Worm (Caenorhabditis elegans) whole organism, L1 larva: ENCODE measurements around the gene Y66D12A.19.

ENCODE experiments used
- C04F5.9 ChIP-seq: sonication (generic microtip); optimal IDR thresholded peaks from 2 replicates; lab custom pipeline; 2016; ENCODE audit warnings: missing genetic modification characterization, missing compliant biosample characterization
- C16A3.4 ChIP-seq: fragments of 150-350 bp; optimal IDR thresholded peaks from 2 replicates; lab custom pipeline; 2014; ENCODE audit warnings: missing biosample characterization, missing genetic modification characterization
- C34B4.2 ChIP-seq: sonication (generic microtip); optimal IDR thresholded peaks from 2 replicates; lab custom pipeline; 2017; ENCODE audit warnings: mild to moderate bottlenecking, missing genetic modification characterization, missing compliant biosample characterization
- F16B12.6 ChIP-seq: fragments of 150-350 bp; optimal IDR thresholded peaks from 2 replicates; lab custom pipeline; 2014; ENCODE audit warnings: missing biosample characterization, missing genetic modification characterization
- Y116A8C.19 ChIP-seq: sonication (generic microtip); optimal IDR thresholded peaks from 2 replicates; lab custom pipeline; 2016; ENCODE audit warnings: missing compliant biosample characterization, missing genetic modification characterization, borderline replicate concordance
- aha-1 ChIP-seq: fragments of 150-350 bp; optimal IDR thresholded peaks from 2 replicates; lab custom pipeline; 2014; ENCODE audit warnings: missing biosample characterization, missing genetic modification characterization
- alr-1 ChIP-seq: fragments of 200-800 bp; sonication (Bioruptor generic); optimal IDR thresholded peaks from 2 replicates; lab custom pipeline; 2018; ENCODE audit warnings: borderline replicate concordance, mild to moderate bottlenecking, missing genetic modification characterization, missing compliant biosample characterization
- blmp-1 ChIP-seq: fragments of 150-350 bp; optimal IDR thresholded peaks from 2 replicates; lab custom pipeline; 2014; ENCODE audit warnings: missing biosample characterization, missing genetic modification characterization
- ceh-8 ChIP-seq: fragments of 200-800 bp; sonication (Bioruptor generic); optimal IDR thresholded peaks from 2 replicates; lab custom pipeline; 2018; ENCODE audit warnings: mild to moderate bottlenecking, missing genetic modification characterization, moderate library complexity, missing compliant biosample characterization
- ceh-90 ChIP-seq: sonication (generic microtip); optimal IDR thresholded peaks from 2 replicates; lab custom pipeline; 2016; ENCODE audit warnings: missing genetic modification characterization, missing compliant biosample characterization
- dpl-1 ChIP-seq, 3 experiments: fragments of 150-350 bp in 2 of 3; sonication (generic microtip) in 1 of 3; optimal IDR thresholded peaks; 2 replicates each; lab custom pipeline; 2014 to 2017; ENCODE audit warnings: missing biosample characterization in 3 of 3, missing genetic modification characterization in 3 of 3, missing genetic modification reagents in 3 of 3
- dsc-1 ChIP-seq: sonication (generic microtip); optimal IDR thresholded peaks from 2 replicates; lab custom pipeline; 2016; ENCODE audit warnings: mild to moderate bottlenecking, missing genetic modification characterization, missing compliant biosample characterization
- efl-1 ChIP-seq, 4 experiments: fragments of 150-350 bp; optimal IDR thresholded peaks in 3 of 4; peaks in 1 of 4; 1 replicate in 1 of 4; 2 replicates in 3 of 4; lab custom pipeline; 2014; ENCODE audit warnings: missing biosample characterization in 2 of 4, missing genetic modification characterization in 2 of 4, missing genetic modification reagents in 2 of 4
- egl-13 ChIP-seq: sonication (generic microtip); optimal IDR thresholded peaks from 2 replicates; lab custom pipeline; 2016; ENCODE audit warnings: missing genotype, missing genetic modification reagents, missing genetic modification characterization, missing compliant biosample characterization
- grh-1 ChIP-seq: fragments of 200-800 bp; sonication (Bioruptor generic); IDR thresholded peaks from 2 replicates; pipeline ENCODE4 v1.3.6; 2022; ENCODE audit warnings: missing genetic modification reagents, missing genetic modification characterization, missing compliant biosample characterization
- hlh-4 ChIP-seq: sonication (generic microtip); optimal IDR thresholded peaks from 2 replicates; lab custom pipeline; 2016; ENCODE audit warnings: mild to moderate bottlenecking, missing genetic modification characterization, missing compliant biosample characterization
- irx-1 ChIP-seq: sonication (generic microtip); optimal IDR thresholded peaks from 2 replicates; lab custom pipeline; 2016; ENCODE audit warnings: missing genetic modification characterization, missing compliant biosample characterization
- jun-1 ChIP-seq: fragments of 150-350 bp; optimal IDR thresholded peaks from 2 replicates; lab custom pipeline; 2014; ENCODE audit warnings: missing biosample characterization, missing genetic modification reagents, missing genetic modification characterization
- lin-13 ChIP-seq: fragments of 150-350 bp; optimal IDR thresholded peaks from 2 replicates; lab custom pipeline; 2014; ENCODE audit warnings: missing biosample characterization, missing genetic modification reagents, missing genetic modification characterization
- lin-15B ChIP-seq: fragments of 150-350 bp; sonication (generic microtip); optimal IDR thresholded peaks from 3 replicates; lab custom pipeline; 2014; ENCODE audit warnings: missing biosample characterization, missing genetic modification characterization
- lin-35 ChIP-seq, 2 experiments: fragments of 150-350 bp; optimal IDR thresholded peaks; 2 replicates each; lab custom pipeline; 2014; ENCODE audit warnings: missing biosample characterization in 2 of 2, missing genetic modification characterization in 2 of 2, missing genetic modification reagents in 2 of 2
- mef-2 ChIP-seq: fragments of 150-350 bp; optimal IDR thresholded peaks from 2 replicates; lab custom pipeline; 2014; ENCODE audit warnings: missing biosample characterization, missing genetic modification characterization
- mep-1 ChIP-seq: fragments of 150-350 bp; optimal IDR thresholded peaks from 2 replicates; lab custom pipeline; 2014; ENCODE audit warnings: missing biosample characterization, missing genetic modification characterization
- nhr-12 ChIP-seq: sonication (generic microtip); optimal IDR thresholded peaks from 2 replicates; lab custom pipeline; 2017; ENCODE audit warnings: missing biosample characterization, missing genetic modification characterization
- nhr-20 ChIP-seq: sonication (generic microtip); optimal IDR thresholded peaks from 2 replicates; lab custom pipeline; 2016; ENCODE audit warnings: mild to moderate bottlenecking, missing genetic modification characterization, missing compliant biosample characterization
- nhr-237 ChIP-seq: fragments of 150-350 bp; optimal IDR thresholded peaks from 2 replicates; lab custom pipeline; 2014; ENCODE audit warnings: missing biosample characterization, missing genetic modification characterization
- nhr-84 ChIP-seq: sonication (generic microtip); optimal IDR thresholded peaks from 2 replicates; lab custom pipeline; 2017; ENCODE audit warnings: missing biosample characterization, missing genetic modification characterization
- pqm-1 ChIP-seq: sonication (generic microtip); optimal IDR thresholded peaks from 3 replicates; lab custom pipeline; 2017; ENCODE audit warnings: missing biosample characterization, missing genetic modification characterization
- skn-1 ChIP-seq: fragments of 150-350 bp; optimal IDR thresholded peaks from 2 replicates; lab custom pipeline; 2014; ENCODE audit warnings: missing biosample characterization, missing genetic modification characterization
- snu-23 ChIP-seq: sonication (generic microtip); optimal IDR thresholded peaks from 2 replicates; lab custom pipeline; 2016; ENCODE audit warnings: missing genetic modification characterization, missing compliant biosample characterization
- tbx-2 ChIP-seq: sonication (generic microtip); optimal IDR thresholded peaks from 2 replicates; lab custom pipeline; 2016; ENCODE audit warnings: missing genetic modification characterization, missing compliant biosample characterization
- unc-86 ChIP-seq: sonication (generic microtip); optimal IDR thresholded peaks from 2 replicates; lab custom pipeline; 2016; ENCODE audit warnings: missing genetic modification characterization, missing compliant biosample characterization
- xbp-1 ChIP-seq: sonication (generic microtip); optimal IDR thresholded peaks from 2 replicates; lab custom pipeline; 2016; ENCODE audit warnings: missing genetic modification characterization, missing compliant biosample characterization
- zag-1 ChIP-seq: fragments of 150-350 bp; optimal IDR thresholded peaks from 2 replicates; lab custom pipeline; 2014; ENCODE audit warnings: missing biosample characterization, missing genetic modification characterization
- ztf-11 ChIP-seq, 2 experiments: sonication (generic microtip); optimal IDR thresholded peaks; 2 replicates each; lab custom pipeline; 2016 to 2017; ENCODE audit warnings: missing genetic modification characterization in 2 of 2, missing biosample characterization in 1 of 2, missing compliant biosample characterization in 1 of 2

Gene Y66D12A.19

ce11 chrIII:11505213-11505612 lies 3.7 kb upstream of the Y66D12A.19 start, which contains the start of the genes Y66D12A.21 and spe-6 (continued):
- no peak for TF ChIP-seq Y116A8C.19
- TF ChIP-seq blmp-1 (tag; lab: Kevin White, UChicago) = peak; percentile 30
- TF ChIP-seq jun-1 = no peak
- no peak for TF ChIP-seq nhr-237 (tag; lab: Kevin White, UChicago)
- no peak for TF ChIP-seq hlh-4 (tag; lab: Kevin White, UChicago)
- TF ChIP-seq lin-13 (GFP tag; lab: Kevin White, UChicago) = no peak
- no peak for TF ChIP-seq ztf-11 (tag; optimal IDR thresholded peaks at IDR 0.05; lab: Kevin White, UChicago)
- TF ChIP-seq nhr-20 = no peak
- no peak for TF ChIP-seq nhr-84 (tag; lab: Kevin White, UChicago)
- TF ChIP-seq efl-1 (optimal IDR thresholded peaks at IDR 0.05; lab: Kevin White, UChicago) = peak; percentile 57 to 70
- peak; percentile 54 to 91 for TF ChIP-seq efl-1 (GFP tag; optimal IDR thresholded peaks at IDR 0.05 in 1 of 2; lab: Kevin White, UChicago)
- no peak for TF ChIP-seq pqm-1

DNA sequence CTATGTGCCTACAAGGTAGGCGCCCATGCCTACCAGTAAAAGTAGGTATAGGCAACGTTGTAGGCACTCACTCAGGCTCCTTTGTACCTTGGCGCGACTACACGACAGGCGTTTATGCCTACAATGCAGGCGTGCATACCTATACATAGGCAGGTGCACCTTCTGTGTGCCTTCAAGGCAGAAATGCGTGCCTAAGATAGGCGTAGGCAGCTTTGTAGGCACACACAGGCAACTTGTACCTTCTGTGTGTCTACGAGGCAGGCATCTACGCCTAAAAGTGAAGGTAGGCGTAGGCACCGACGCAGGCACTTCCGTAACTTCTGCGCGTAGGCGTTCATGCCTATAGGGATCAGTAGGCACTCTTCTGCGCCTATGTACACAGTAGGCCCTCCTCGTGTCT lies 3.3 kb upstream of the Y66D12A.19 start:
- TF ChIP-seq aha-1 (tag; lab: Kevin White, UChicago) (no peak), C04F5.9 (tag; lab: Kevin White, UChicago) (no peak), alr-1 (tag; lab: Kevin White, UChicago) (peak; percentile 95)

DNA sequence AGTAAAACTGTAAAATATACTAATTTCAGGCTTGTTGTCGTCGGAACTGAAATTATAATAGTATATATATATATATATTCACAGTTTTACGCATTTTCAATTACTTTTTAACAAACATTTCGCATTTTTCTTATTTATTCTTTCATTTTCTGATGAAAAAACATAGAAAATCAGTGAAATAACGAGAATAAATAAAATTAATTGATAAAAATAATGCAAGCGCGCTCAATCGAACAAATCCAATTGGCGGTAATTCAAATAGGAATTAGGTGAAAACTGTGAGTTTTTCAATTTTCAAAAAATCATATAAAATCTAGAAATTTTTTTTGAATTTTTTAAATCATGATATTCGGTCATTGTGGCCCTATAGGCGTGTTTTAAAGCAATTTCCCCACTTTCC lies 1.2 kb downstream of the Y66D12A.19 start:
- TF ChIP-seq efl-1 (optimal IDR thresholded peaks at IDR 0.05; lab: Kevin White, UChicago) = peak in 1 of 2 experiments; percentile 32
- TF ChIP-seq efl-1 (GFP tag; optimal IDR thresholded peaks at IDR 0.05 in 1 of 2; lab: Kevin White, UChicago) = peak; percentile 10 to 92
- no peak for TF ChIP-seq skn-1 (tag; lab: Kevin White, UChicago)
- peak in 1 of 3 experiments; percentile 26 for TF ChIP-seq dpl-1 (GFP tag; optimal IDR thresholded peaks at IDR 0.05; lab: Kevin White, UChicago)

DNA sequence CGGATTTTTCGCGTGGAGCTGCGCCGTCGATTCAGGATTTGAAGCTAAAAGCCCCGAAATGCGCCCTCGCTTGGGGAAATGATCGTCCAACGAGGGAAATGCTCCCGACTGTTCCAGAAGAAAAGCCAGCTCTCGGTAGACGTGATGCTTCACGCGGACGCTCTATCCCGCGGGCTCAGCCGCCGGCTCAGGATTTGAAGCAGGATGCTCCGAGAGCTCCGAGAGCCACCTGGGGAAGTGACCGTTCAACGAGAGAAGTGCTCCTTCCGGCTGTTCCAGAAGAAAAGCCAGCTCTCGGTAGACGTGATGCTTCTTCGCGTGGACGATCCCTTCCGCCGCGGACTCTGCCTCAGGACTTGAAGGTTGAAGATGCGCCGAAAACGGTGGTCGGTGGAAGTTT lies 1.9 kb downstream of the Y66D12A.19 start:
- TF ChIP-seq C34B4.2 (tag; lab: Kevin White, UChicago) (no peak), ceh-8 (GFP tag; lab: Kevin White, UChicago) (peak; percentile 19), dsc-1 (tag; lab: Kevin White, UChicago) (no peak), efl-1 (optimal IDR thresholded peaks at IDR 0.05; lab: Kevin White, UChicago) (no peak), efl-1 (GFP tag; optimal IDR thresholded peaks at IDR 0.05 in 1 of 2; lab: Kevin White, UChicago) (peak in 1 of 2 experiments; percentile 57), lin-15B (no peak)
- TF ChIP-seq, all 84 proteins: peak for 2

DNA sequence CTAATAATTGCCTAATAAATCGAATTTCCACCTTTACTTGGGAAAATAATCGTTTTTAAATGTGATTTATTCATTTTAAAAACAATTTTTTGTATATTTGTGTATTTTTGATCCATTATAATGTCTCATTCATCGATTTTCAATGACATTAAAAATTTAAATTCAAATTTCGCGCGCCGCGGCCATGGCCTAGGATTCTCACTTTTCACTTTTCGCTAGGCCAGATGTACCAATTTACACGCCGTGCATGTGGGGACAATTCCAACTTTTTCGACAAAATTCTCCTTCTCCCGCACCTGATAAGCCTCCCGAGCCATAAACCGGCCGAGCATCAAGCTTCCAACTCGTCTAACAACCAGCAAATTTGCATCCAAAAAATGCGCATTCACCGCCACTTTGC lies 6.3 kb downstream of the Y66D12A.19 start:
- peak in 1 of 2 experiments; percentile 66 for TF ChIP-seq efl-1 (optimal IDR thresholded peaks at IDR 0.05; lab: Kevin White, UChicago)
- peak; percentile 24 to 73 for TF ChIP-seq efl-1 (GFP tag; optimal IDR thresholded peaks at IDR 0.05 in 1 of 2; lab: Kevin White, UChicago)
- peak in 1 of 3 experiments; percentile 12 for TF ChIP-seq dpl-1 (GFP tag; optimal IDR thresholded peaks at IDR 0.05; lab: Kevin White, UChicago)

ce11 chrIII:11523504-11524025 lies 14.7 kb downstream of the Y66D12A.19 start, which contains the start of the genes Y66D12A.16 and such-1:
TSS of gene Y66D12A.16 (plus strand) at chrIII:11523554.
TSS of gene such-1 (minus strand) at chrIII:11523759.
- TF ChIP-seq dpl-1 (GFP tag; optimal IDR thresholded peaks at IDR 0.05; lab: Kevin White, UChicago) (peak; percentile 21 to 47 (median 43)), zag-1 (tag; lab: Kevin White, UChicago) (no peak), nhr-12 (tag; lab: Kevin White, UChicago) (no peak)

ce11 chrIII:11524073-11524472 lies 15.2 kb downstream of the Y66D12A.19 start:
- no peak for TF ChIP-seq lin-13 (GFP tag; lab: Kevin White, UChicago)
- TF ChIP-seq, all 84 proteins: peak for 0

ce11 chrIII:11526396-11526795 lies 17.5 kb downstream of the Y66D12A.19 start, which contains the start of gene xpb-1:
TSS of gene xpb-1 (plus strand) at chrIII:11526657.
- TF ChIP-seq dsc-1 (tag; lab: Kevin White, UChicago) (peak; percentile 8), dpl-1 (GFP tag; optimal IDR thresholded peaks at IDR 0.05; lab: Kevin White, UChicago) (peak; percentile 21 to 60 (median 45)), C16A3.4 (peak; percentile 8), C34B4.2 (tag; lab: Kevin White, UChicago) (no peak), C04F5.9 (tag; lab: Kevin White, UChicago) (peak; percentile 5), snu-23 (GFP tag; lab: Kevin White, UChicago) (no peak), lin-35 (GFP tag; optimal IDR thresholded peaks at IDR 0.05; lab: Kevin White, UChicago) (peak; percentile 36 to 58), xbp-1 (no peak), F16B12.6 (tag; lab: Kevin White, UChicago) (peak; percentile 83), grh-1 (GFP tag; lab: Robert Waterston, UW) (no peak), efl-1 (optimal IDR thresholded peaks at IDR 0.05; lab: Kevin White, UChicago) (peak; percentile 32 to 59), efl-1 (GFP tag; optimal IDR thresholded peaks at IDR 0.05 in 1 of 2; lab: Kevin White, UChicago) (peak; percentile 65 to 94), egl-13 (no peak), mep-1 (tag; lab: Kevin White, UChicago) (peak; percentile 39), irx-1 (peak; percentile 6), mef-2 (tag; lab: Kevin White, UChicago) (no peak), unc-86 (tag; lab: Kevin White, UChicago) (no peak), tbx-2 (tag; lab: Kevin White, UChicago) (peak; percentile 1), ceh-90 (no peak), blmp-1 (tag; lab: Kevin White, UChicago) (peak; percentile 32)
